Worm (Caenorhabditis elegans): Measurements from ENCODE around the gene ubc-18.

- no peak for TF ChIP-seq pqm-1 (tag; optimal IDR thresholded peaks at IDR 0.05)
- no peak for TF ChIP-seq ceh-45 (GFP tag; IDR thresholded peaks at IDR 0.05)
- TF ChIP-seq ceh-48 (tag; optimal IDR thresholded peaks at IDR 0.05), result no peak
- TF ChIP-seq ceh-9 (tag; optimal IDR thresholded peaks at IDR 0.05), result no peak
- TF ChIP-seq pha-4 (tag; optimal IDR thresholded peaks at IDR 0.05), result no peak
- TF ChIP-seq tbx-7 (tag; optimal IDR thresholded peaks at IDR 0.05), result no peak
These were observed 31.6 kb upstream of the ubc-18 start, which contains the start of gene ZK418.11 for ce11 chrIII:7100001-7100400.

Measured in whole organism, late embryonic.